Worm (Caenorhabditis elegans): ENCODE measurements around the gene srd-66.
A peak's percentile ranks its signal among the peaks of the same experiment; 100 is the strongest.

The srd-66 gene

DNA sequence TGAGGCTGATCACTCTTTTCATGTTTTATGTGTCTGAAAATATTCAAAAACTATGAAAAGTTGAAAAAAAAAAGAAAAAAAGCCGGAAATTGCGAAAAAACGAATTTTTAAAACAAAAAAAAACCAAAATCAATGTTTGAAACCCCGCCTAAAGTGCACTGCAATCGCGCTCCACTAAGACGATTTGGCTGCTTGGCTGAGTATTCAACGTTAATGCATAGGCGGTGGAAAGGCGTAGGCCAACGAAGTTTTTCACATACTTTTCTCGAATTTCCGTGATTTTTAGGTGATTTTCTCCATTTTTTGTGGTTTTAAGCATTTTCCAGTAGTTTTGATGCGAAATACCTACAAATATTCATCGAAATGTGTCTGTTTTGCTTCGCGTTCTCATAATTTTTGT, 32.2 kb downstream of the srd-66 start, which contains the start of the genes polh-1 and rps-22 (continued):
- TF ChIP-seq ets-4 (GFP tag; optimal IDR thresholded peaks at IDR 0.05) = no peak
- TF ChIP-seq ama-1 (optimal IDR thresholded peaks at IDR 0.05) = no peak
- TF ChIP-seq ama-1 (GFP tag; optimal IDR thresholded peaks at IDR 0.05) = no peak
- TF ChIP-seq zim-3 (tag; optimal IDR thresholded peaks at IDR 0.05) = no peak
- peak; percentile 96 for TF ChIP-seq lin-54 (GFP tag; optimal IDR thresholded peaks at IDR 0.05)
- TF ChIP-seq hmg-1.2 (GFP tag; IDR thresholded peaks at IDR 0.05) = peak; percentile 93
- no peak for TF ChIP-seq C06A6.2 (GFP tag; conservative IDR thresholded peaks at IDR 0.05)
- 0 out of 2 replicates have a peak, but pooled peaks have one; percentile 55 for TF ChIP-seq hsf-1 (GFP tag; IDR thresholded peaks at IDR 0.05)
- no peak for TF ChIP-seq Y53F4B.3 (GFP tag; IDR thresholded peaks at IDR 0.05)
- TF ChIP-seq ceh-27 (GFP tag; optimal IDR thresholded peaks at IDR 0.05) = peak; percentile 81
- peak; percentile 97 for TF ChIP-seq mcd-1 (GFP tag; IDR thresholded peaks at IDR 0.05)
- no peak for TF ChIP-seq nhr-179 (tag; optimal IDR thresholded peaks at IDR 0.05)
- TF ChIP-seq nfyb-1 (GFP tag; IDR thresholded peaks at IDR 0.05) = peak; percentile 80
- TF ChIP-seq ccch-3 (GFP tag; optimal IDR thresholded peaks at IDR 0.05) = no peak
- peak in 1 of 3 experiments; percentile 93 for TF ChIP-seq lin-35 (GFP tag; optimal IDR thresholded peaks at IDR 0.05)
- no peak for TF ChIP-seq ztf-3 (GFP tag; optimal IDR thresholded peaks at IDR 0.05)
- no peak for TF ChIP-seq K11D2.4 (GFP tag; IDR thresholded peaks at IDR 0.05)
- peak; percentile 73 for TF ChIP-seq pha-4 (tag; optimal IDR thresholded peaks at IDR 0.05)
- TF ChIP-seq F39B2.1 (GFP tag; IDR thresholded peaks at IDR 0.05) = no peak
- no peak for TF ChIP-seq sdz-38 (tag; optimal IDR thresholded peaks at IDR 0.05)
- TF ChIP-seq B0336.3 (GFP tag; IDR thresholded peaks at IDR 0.05) = no peak
- no peak for TF ChIP-seq nhr-27 (tag; optimal IDR thresholded peaks at IDR 0.05)
- TF ChIP-seq F37B4.10 (GFP tag; IDR thresholded peaks at IDR 0.05) = no peak
- TF ChIP-seq zfh-2 (GFP tag; conservative IDR thresholded peaks at IDR 0.05) = no peak
- TF ChIP-seq fkh-3 (tag; optimal IDR thresholded peaks at IDR 0.05) = no peak
- no peak for TF ChIP-seq egrh-3 (GFP tag; IDR thresholded peaks at IDR 0.05)
- TF ChIP-seq ekl-4 (GFP tag; IDR thresholded peaks at IDR 0.05) = peak; percentile 63
- no peak for TF ChIP-seq dpff-1 (tag; optimal IDR thresholded peaks at IDR 0.05)
- TF ChIP-seq T07F8.4 (tag; optimal IDR thresholded peaks at IDR 0.05) = no peak
- 0 out of 2 replicates have a peak, but pooled peaks have one; percentile 36 for TF ChIP-seq ceh-100 (GFP tag; IDR thresholded peaks at IDR 0.05)
- peak; percentile 90 for TF ChIP-seq dpl-1 (GFP tag; optimal IDR thresholded peaks at IDR 0.05)
- peak; percentile 36 for TF ChIP-seq snpc-1.1 (tag; optimal IDR thresholded peaks at IDR 0.05; ENCODE audit: insufficient read depth)
- no peak for TF ChIP-seq let-526 (GFP tag; IDR thresholded peaks at IDR 0.05)
- no peak for TF ChIP-seq egl-18 (GFP tag; IDR thresholded peaks at IDR 0.05)
- TF ChIP-seq F57C9.4 (tag; optimal IDR thresholded peaks at IDR 0.05) = no peak
- TF ChIP-seq F23B12.7 (tag; optimal IDR thresholded peaks at IDR 0.05; ENCODE audit: insufficient read depth) = peak; percentile 94
- no peak for TF ChIP-seq bed-1 (GFP tag; IDR thresholded peaks at IDR 0.05)
- no peak for TF ChIP-seq nhr-90 (tag; optimal IDR thresholded peaks at IDR 0.05)
- TF ChIP-seq athp-1 (tag; optimal IDR thresholded peaks at IDR 0.05) = no peak
- peak; percentile 57; the same call in 1 of the 2 replicates for TF ChIP-seq madf-6 (GFP tag; IDR thresholded peaks at IDR 0.05)
- no peak for TF ChIP-seq T26A5.8 (tag; optimal IDR thresholded peaks at IDR 0.05)
- TF ChIP-seq mxl-1 (tag; optimal IDR thresholded peaks at IDR 0.05) = no peak
- TF ChIP-seq atf-7 (tag; optimal IDR thresholded peaks at IDR 0.05) = no peak
- no peak for TF ChIP-seq mes-4 (tag; optimal IDR thresholded peaks at IDR 0.05)
- no peak for TF ChIP-seq nfya-2 (GFP tag; IDR thresholded peaks at IDR 0.05)
- TF ChIP-seq ZK185.1 (tag; optimal IDR thresholded peaks at IDR 0.05; ENCODE audit: poor library complexity, severe bottlenecking) = no peak
- no peak for TF ChIP-seq F55B11.4 (tag; optimal IDR thresholded peaks at IDR 0.05; ENCODE audit: borderline replicate concordance, insufficient read depth)
- TF ChIP-seq D2030.7 (GFP tag; IDR thresholded peaks at IDR 0.05) = peak; percentile 85
- 0 out of 2 replicates have a peak, but pooled peaks have one; percentile 15 for TF ChIP-seq madf-8 (GFP tag; conservative IDR thresholded peaks at IDR 0.05)
- no peak for TF ChIP-seq ceh-58 (GFP tag; IDR thresholded peaks at IDR 0.05)
